Worm (Caenorhabditis elegans) whole organism, late embryonic: ENCODE results near the gene folt-1.
A peak's percentile ranks its signal among the peaks of the same experiment; 100 is the strongest.

Experiments
- T23F11.4 ChIP-seq: fragments of 200-800 bp; sonication (Bioruptor generic); optimal IDR thresholded peaks from 2 replicates; lab custom pipeline; 2018; ENCODE audit warnings: mild to moderate bottlenecking, missing genetic modification characterization, missing compliant biosample characterization
- Y22D7AL.16 ChIP-seq: sonication (generic microtip); optimal IDR thresholded peaks from 2 replicates; lab custom pipeline; 2016; ENCODE audit warnings: missing genetic modification characterization, missing compliant biosample characterization
- ceh-14 ChIP-seq: sonication (generic microtip); optimal IDR thresholded peaks from 2 replicates; lab custom pipeline; 2016; ENCODE audit warnings: missing genotype, missing genetic modification characterization, missing compliant biosample characterization
- ceh-24 ChIP-seq: sonication (generic microtip); optimal IDR thresholded peaks from 2 replicates; lab custom pipeline; 2016; ENCODE audit warnings: mild to moderate bottlenecking, missing genetic modification characterization, missing compliant biosample characterization
- ceh-30 ChIP-seq: fragments of 150-350 bp; optimal IDR thresholded peaks from 2 replicates; lab custom pipeline; 2014; ENCODE audit warnings: missing biosample characterization, missing genetic modification characterization
- ceh-31 ChIP-seq: sonication (generic microtip); optimal IDR thresholded peaks from 2 replicates; lab custom pipeline; 2016; ENCODE audit warnings: missing genetic modification characterization, missing compliant biosample characterization
- ceh-34 ChIP-seq: sonication (generic microtip); optimal IDR thresholded peaks from 2 replicates; lab custom pipeline; 2016; ENCODE audit warnings: mild to moderate bottlenecking, missing genetic modification characterization, missing compliant biosample characterization
- ceh-45 ChIP-seq: fragments of 200-800 bp; sonication (Bioruptor generic); IDR thresholded peaks from 2 replicates; pipeline ENCODE4 v1.3.6; 2022; ENCODE audit warnings: missing genetic modification reagents, missing genetic modification characterization, missing compliant biosample characterization
- ceh-48 ChIP-seq: sonication (generic microtip); optimal IDR thresholded peaks from 2 replicates; lab custom pipeline; 2016; ENCODE audit warnings: missing genetic modification characterization, inconsistent platforms, missing compliant biosample characterization
- ceh-9 ChIP-seq: sonication (generic microtip); optimal IDR thresholded peaks from 2 replicates; lab custom pipeline; 2016; ENCODE audit warnings: mild to moderate bottlenecking, missing genetic modification characterization, inconsistent platforms, missing compliant biosample characterization
- dve-1 ChIP-seq: sonication (generic microtip); optimal IDR thresholded peaks from 2 replicates; lab custom pipeline; 2017; ENCODE audit warnings: antibody characterized with exemption, mild to moderate bottlenecking, missing genetic modification characterization, missing compliant biosample characterization
- elt-2 ChIP-seq: sonication (generic microtip); optimal IDR thresholded peaks from 2 replicates; lab custom pipeline; 2016; ENCODE audit warnings: missing genetic modification reagents, missing genetic modification characterization, missing compliant biosample characterization
- fax-1 ChIP-seq: sonication (generic microtip); optimal IDR thresholded peaks from 2 replicates; lab custom pipeline; 2016; ENCODE audit warnings: missing genotype, missing genetic modification characterization, missing compliant biosample characterization
- fkh-6 ChIP-seq: sonication (generic microtip); optimal IDR thresholded peaks from 2 replicates; lab custom pipeline; 2016; ENCODE audit warnings: missing genetic modification characterization, missing compliant biosample characterization
- hlh-30 ChIP-seq: sonication (generic microtip); optimal IDR thresholded peaks from 2 replicates; lab custom pipeline; 2017; ENCODE audit warnings: antibody characterized with exemption, missing genetic modification characterization, missing compliant biosample characterization; ENCODE audit not compliant: insufficient read depth
- lin-11 ChIP-seq: fragments of 200-800 bp; sonication (Bioruptor generic); optimal IDR thresholded peaks from 2 replicates; lab custom pipeline; 2018; ENCODE audit warnings: mild to moderate bottlenecking, missing genetic modification characterization, missing compliant biosample characterization
- mec-3 ChIP-seq: sonication (generic microtip); optimal IDR thresholded peaks from 2 replicates; lab custom pipeline; 2016; ENCODE audit warnings: borderline replicate concordance, missing genetic modification characterization, missing compliant biosample characterization
- nhr-232 ChIP-seq: sonication (generic microtip); optimal IDR thresholded peaks from 2 replicates; lab custom pipeline; 2016; ENCODE audit warnings: missing genetic modification characterization, missing compliant biosample characterization
- npax-4 ChIP-seq: sonication (generic microtip); optimal IDR thresholded peaks from 2 replicates; lab custom pipeline; 2016; ENCODE audit warnings: missing genetic modification characterization, missing compliant biosample characterization
- pat-9 ChIP-seq: fragments of 200-800 bp; sonication (Bioruptor generic); optimal IDR thresholded peaks from 2 replicates; lab custom pipeline; 2018; ENCODE audit warnings: mild to moderate bottlenecking, missing genetic modification characterization, moderate library complexity, missing compliant biosample characterization
- pha-2 ChIP-seq: sonication (generic microtip); optimal IDR thresholded peaks from 2 replicates; lab custom pipeline; 2017; ENCODE audit warnings: mild to moderate bottlenecking, missing genetic modification characterization, missing compliant biosample characterization
- pha-4 ChIP-seq: fragments of 150-350 bp; optimal IDR thresholded peaks from 2 replicates; lab custom pipeline; 2018; ENCODE audit warnings: missing biosample characterization, missing genetic modification reagents, missing genetic modification characterization
- pqm-1 ChIP-seq: sonication (generic microtip); optimal IDR thresholded peaks from 2 replicates; lab custom pipeline; 2016; ENCODE audit warnings: missing genetic modification characterization, missing compliant biosample characterization
- pros-1 ChIP-seq: fragments of 150-350 bp; optimal IDR thresholded peaks from 2 replicates; lab custom pipeline; 2014; ENCODE audit warnings: missing biosample characterization, missing genetic modification reagents, missing genetic modification characterization
- ref-2 ChIP-seq: sonication (generic microtip); optimal IDR thresholded peaks from 2 replicates; lab custom pipeline; 2016; ENCODE audit warnings: missing genetic modification characterization, missing compliant biosample characterization
- sox-2 ChIP-seq: fragments of 200-800 bp; sonication (Bioruptor generic); IDR thresholded peaks from 2 replicates; pipeline ENCODE4 v1.3.6; 2022; ENCODE audit warnings: missing genetic modification reagents, missing genetic modification characterization, missing compliant biosample characterization
- sox-4 ChIP-seq: sonication (generic microtip); optimal IDR thresholded peaks from 2 replicates; lab custom pipeline; 2017; ENCODE audit warnings: mild to moderate bottlenecking, missing genetic modification characterization, inconsistent platforms, missing compliant biosample characterization
- syd-9 ChIP-seq: sonication (generic microtip); optimal IDR thresholded peaks from 2 replicates; lab custom pipeline; 2016; ENCODE audit warnings: mild to moderate bottlenecking, missing genetic modification characterization, moderate library complexity, missing compliant biosample characterization
- tbx-7 ChIP-seq: sonication (generic microtip); optimal IDR thresholded peaks from 2 replicates; lab custom pipeline; 2016; ENCODE audit warnings: missing genotype, missing genetic modification characterization, missing compliant biosample characterization
- unc-3 ChIP-seq, 2 experiments: fragments of 200-800 bp in 1 of 2; sonication (Bioruptor generic) in 1 of 2; sonication (generic microtip) in 1 of 2; conservative IDR thresholded peaks in 1 of 2; optimal IDR thresholded peaks in 1 of 2; 2 replicates each; pipeline versions ENCODE4 v1.3.6 to Lab custom; 2016 to 2022; ENCODE audit warnings: missing compliant biosample characterization in 2 of 2, missing genetic modification characterization in 2 of 2, missing genetic modification reagents in 1 of 2
- unc-42 ChIP-seq: sonication (generic microtip); optimal IDR thresholded peaks from 2 replicates; lab custom pipeline; 2016; ENCODE audit warnings: missing genotype, missing genetic modification characterization, missing compliant biosample characterization
- unc-55 ChIP-seq: sonication (generic microtip); optimal IDR thresholded peaks from 2 replicates; lab custom pipeline; 2017; ENCODE audit warnings: missing biosample characterization, missing genetic modification reagents, missing genetic modification characterization
- unc-86 ChIP-seq: sonication (generic microtip); optimal IDR thresholded peaks from 2 replicates; lab custom pipeline; 2016; ENCODE audit warnings: missing genetic modification characterization, missing compliant biosample characterization
- ztf-16 ChIP-seq: sonication (generic microtip); optimal IDR thresholded peaks from 2 replicates; lab custom pipeline; 2017; ENCODE audit warnings: missing genetic modification characterization, missing compliant biosample characterization

folt-1 gene

DNA sequence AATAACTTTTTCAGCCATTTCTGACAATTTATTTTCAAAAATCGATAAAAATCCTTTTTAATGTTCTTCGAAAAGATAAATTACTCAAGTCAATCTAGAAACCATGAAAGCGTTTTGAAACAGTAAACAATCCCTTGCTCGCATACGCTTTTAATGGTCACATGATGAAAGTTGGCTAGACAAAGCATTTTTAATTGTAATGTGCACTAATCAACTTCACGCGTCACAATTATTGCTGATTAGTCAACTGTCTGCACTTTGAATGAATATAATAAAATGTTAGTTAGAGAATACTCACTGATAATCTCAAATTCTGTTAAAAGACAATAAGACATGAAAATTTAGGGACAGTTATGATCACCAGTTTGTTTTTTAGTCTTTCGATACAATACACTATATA lies 15.3 kb downstream of the folt-1 start:
- no peak for TF ChIP-seq unc-55 (GFP tag; lab: Kevin White, UChicago)
- TF ChIP-seq fkh-6 (tag; lab: Kevin White, UChicago): no peak
- TF ChIP-seq unc-86 (tag; lab: Kevin White, UChicago): no peak
- TF ChIP-seq ztf-16 (tag; lab: Kevin White, UChicago): no peak
- no peak for TF ChIP-seq pha-4 (tag; lab: Kevin White, UChicago)
- no peak for TF ChIP-seq mec-3 (tag; lab: Kevin White, UChicago)
- no peak for TF ChIP-seq ceh-24 (tag; lab: Kevin White, UChicago)
- no peak for TF ChIP-seq lin-11
- TF ChIP-seq ceh-9: no peak
- no peak for TF ChIP-seq ceh-14 (tag; lab: Kevin White, UChicago)
- TF ChIP-seq dve-1 (tag; lab: Kevin White, UChicago): no peak
- TF ChIP-seq hlh-30 (tag; lab: Kevin White, UChicago): no peak
- no peak for TF ChIP-seq ceh-34 (tag; lab: Kevin White, UChicago)
- TF ChIP-seq pros-1 (tag; lab: Kevin White, UChicago): no peak

ce11 chrV:11157947-11158346 lies 16.7 kb downstream of the folt-1 start, which contains the start of gene srg-42:
Gene srg-42, minus strand, starts transcription at chrV:11158047.
- TF ChIP-seq syd-9 (tag; lab: Kevin White, UChicago) (no peak), Y22D7AL.16 (tag; lab: Kevin White, UChicago) (no peak), sox-2 (no peak), elt-2 (tag; lab: Kevin White, UChicago) (no peak), sox-4 (tag; lab: Kevin White, UChicago) (no peak), tbx-7 (tag; lab: Kevin White, UChicago) (no peak), ceh-45 (GFP tag; lab: Robert Waterston, UW) (no peak), fax-1 (no peak), lin-11 (no peak), ceh-30 (tag; lab: Kevin White, UChicago) (no peak), ref-2 (tag; lab: Kevin White, UChicago) (no peak), pqm-1 (no peak), unc-3 (GFP tag; conservative IDR thresholded peaks at IDR 0.05; lab: Robert Waterston, UW) (no peak), unc-3 (tag; optimal IDR thresholded peaks at IDR 0.05; lab: Kevin White, UChicago) (no peak), ceh-31 (no peak), nhr-232 (tag; lab: Kevin White, UChicago) (no peak), pat-9 (no peak)

DNA sequence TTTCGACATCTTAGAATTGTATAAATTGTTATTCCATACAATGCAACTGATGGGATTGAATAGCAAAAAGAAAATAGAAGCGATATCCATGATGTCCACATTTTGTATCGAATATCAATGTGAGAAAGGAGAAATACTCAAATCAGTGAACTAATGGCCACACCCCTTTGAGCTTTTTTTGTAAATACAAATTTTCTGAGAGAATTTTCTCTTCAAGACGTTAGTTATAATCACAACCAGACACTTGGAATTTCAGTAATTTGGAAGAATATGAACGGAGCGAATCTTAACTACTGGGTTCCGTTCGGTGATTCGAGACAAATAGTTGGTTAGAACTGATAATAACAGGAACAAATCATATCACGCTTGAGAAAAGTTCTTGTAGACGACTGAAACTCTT lies 20.5 kb downstream of the folt-1 start, which contains the start of gene srg-41:
Gene srg-41 (minus strand): TSS at position 101 of the 400 bp plus-strand sequence.
- TF ChIP-seq npax-4 (tag; lab: Kevin White, UChicago): no peak
- no peak for TF ChIP-seq T23F11.4 (GFP tag; lab: Kevin White, UChicago)
- TF ChIP-seq mec-3 (tag; lab: Kevin White, UChicago): no peak
- TF ChIP-seq ceh-45 (GFP tag; lab: Robert Waterston, UW): no peak
- no peak for TF ChIP-seq elt-2 (tag; lab: Kevin White, UChicago)
- no peak for TF ChIP-seq Y22D7AL.16 (tag; lab: Kevin White, UChicago)

ce11 chrV:11164475-11164874 lies 23.2 kb downstream of the folt-1 start, which contains the start of gene srg-40:
Gene srg-40, minus strand, starts transcription at chrV:11164575.
- no peak for TF ChIP-seq ceh-31
- no peak for TF ChIP-seq nhr-232 (tag; lab: Kevin White, UChicago)
- TF ChIP-seq ceh-48 (tag; lab: Kevin White, UChicago): no peak
- TF ChIP-seq pha-2 (tag; lab: Kevin White, UChicago): no peak

DNA sequence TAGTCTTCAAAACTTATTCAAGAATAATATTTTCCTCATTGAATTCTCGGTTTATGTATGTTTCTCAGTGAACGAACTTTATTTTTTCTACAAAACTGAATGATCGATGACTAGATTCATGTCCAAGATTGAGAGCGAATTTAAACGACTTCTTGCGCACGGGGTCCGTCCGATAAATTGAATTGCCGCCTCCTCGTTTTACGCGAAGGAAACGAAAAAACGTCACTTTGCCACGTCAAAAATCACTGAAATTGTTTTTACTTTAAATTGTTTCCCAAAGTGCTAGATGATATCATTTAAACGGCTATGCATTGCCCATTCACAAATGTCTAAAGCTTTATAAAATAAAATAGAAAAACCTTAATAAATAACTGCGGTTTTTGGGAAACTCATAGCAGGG lies 26.5 kb downstream of the folt-1 start:
- TF ChIP-seq sox-4 (tag; lab: Kevin White, UChicago) (no peak), unc-42 (peak; percentile 42)
